Fruit fly (Drosophila melanogaster): ENCODE results near the gene Ir94c.

The Ir94c gene

DNA sequence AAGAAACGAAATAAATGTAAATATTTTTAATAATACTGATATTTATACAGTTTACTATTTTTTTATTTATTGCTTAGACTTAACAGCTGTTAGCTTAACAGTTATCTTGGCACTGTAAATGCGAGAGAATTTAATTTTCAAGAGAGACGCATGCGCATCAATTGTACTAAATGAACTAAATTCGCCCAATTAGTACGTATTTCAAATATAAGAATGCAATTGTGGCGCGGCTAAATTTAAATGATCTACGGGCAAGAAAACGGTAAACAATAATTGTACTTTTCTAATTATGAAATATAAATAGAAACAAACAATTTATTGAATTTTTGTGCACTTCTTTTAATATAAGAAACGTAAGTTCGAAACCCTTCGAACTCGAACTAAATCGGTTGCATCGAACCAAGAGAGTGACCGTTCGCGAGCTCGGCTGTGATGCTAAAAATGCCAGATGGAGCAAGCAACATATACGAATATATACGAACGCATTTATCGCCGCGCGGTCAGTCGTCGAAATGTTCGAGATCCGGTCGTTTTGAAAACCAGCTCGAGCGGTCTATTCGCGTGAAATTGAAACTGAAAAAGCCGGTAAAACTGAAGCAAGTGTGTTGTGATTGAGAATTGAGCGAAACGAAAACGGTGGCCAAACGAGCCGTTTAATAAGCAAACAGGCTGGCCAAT, 14.2 kb upstream of the Ir94c start, which contains the start of gene SKIP (continued):
- TF ChIP-seq CG17361 (GFP tag; IDR thresholded peaks at IDR 0.05) (peak; percentile 24; the same call in 1 of the 3 replicates), CG8290 (GFP tag; optimal IDR thresholded peaks at IDR 0.05) (no peak), CG8290 (tag; optimal IDR thresholded peaks at IDR 0.05) (peak in 1 of 2 experiments; percentile 61), CG5953 (GFP tag; IDR thresholded peaks at IDR 0.05) (peak; percentile 53; the same call in 1 of the 2 replicates), CG14014 (GFP tag; IDR thresholded peaks at IDR 0.05) (peak; percentile 37; the same call in 1 of the 2 replicates), ash1 (GFP tag; optimal IDR thresholded peaks at IDR 0.05) (peak; percentile 61), Opbp (GFP tag; IDR thresholded peaks at IDR 0.05; ENCODE audit: partially characterized antibody) (peak; percentile 65; the same call in 2 of the 3 replicates), CHES-1-like (GFP tag; optimal IDR thresholded peaks at IDR 0.05) (peak; percentile 29), knrl (GFP tag; IDR thresholded peaks at IDR 0.05; ENCODE audit: partially characterized antibody) (peak; percentile 45; the same call in 1 of the 3 replicates), CG12071 (GFP tag; optimal IDR thresholded peaks at IDR 0.05) (peak; percentile 44), row (GFP tag; IDR thresholded peaks at IDR 0.05) (peak; percentile 8; the same call in 1 of the 3 replicates), CG17802 (tag; optimal IDR thresholded peaks at IDR 0.05) (no peak), CG1233 (GFP tag; optimal IDR thresholded peaks at IDR 0.05) (peak; percentile 27), vvl (GFP tag; IDR thresholded peaks at IDR 0.05) (peak; percentile 77), Gug (GFP tag; IDR thresholded peaks at IDR 0.05) (peak; percentile 39; the same call in 1 of the 4 replicates), CkIIα-i1 (GFP tag; IDR thresholded peaks at IDR 0.05) (no peak), CG34376 (GFP tag; optimal IDR thresholded peaks at IDR 0.05) (peak; percentile 14), sug (tag; optimal IDR thresholded peaks at IDR 0.05) (peak; percentile 34), zen (tag; optimal IDR thresholded peaks at IDR 0.05) (peak; percentile 19), Hmr (GFP tag; optimal IDR thresholded peaks at IDR 0.05) (peak; percentile 37), fd64A (GFP tag; optimal IDR thresholded peaks at IDR 0.05) (peak; percentile 40), Dp (GFP tag; optimal IDR thresholded peaks at IDR 0.05) (peak; percentile 51), Fer3 (tag; optimal IDR thresholded peaks at IDR 0.05) (peak; percentile 13), gcm (GFP tag; optimal IDR thresholded peaks at IDR 0.05) (peak; percentile 9), chn (GFP tag; optimal IDR thresholded peaks at IDR 0.05) (peak; percentile 25), Stat92E (GFP tag; optimal IDR thresholded peaks at IDR 0.05) (peak in 1 of 3 experiments; percentile 61), CrebB (tag; optimal IDR thresholded peaks at IDR 0.05) (peak; percentile 41), croc (GFP tag; conservative IDR thresholded peaks at IDR 0.05) (no peak), CG12659 (GFP tag; optimal IDR thresholded peaks at IDR 0.05) (peak; percentile 49), Myb (GFP tag; optimal IDR thresholded peaks at IDR 0.05) (peak; percentile 24), Trl (optimal IDR thresholded peaks at IDR 0.05) (peak in 1 of 2 experiments; percentile 42), Trl (GFP tag; optimal IDR thresholded peaks at IDR 0.05) (peak; percentile 46), Rfx (GFP tag; IDR thresholded peaks at IDR 0.05) (peak; percentile 61; the same call in 1 of the 2 replicates), CG16813 (GFP tag; IDR thresholded peaks at IDR 0.05; ENCODE audit: partially characterized antibody) (no peak), ato (GFP tag; IDR thresholded peaks at IDR 0.05; ENCODE audit: partially characterized antibody) (peak; percentile 59; the same call in 1 of the 2 replicates), CG10431 (GFP tag; optimal IDR thresholded peaks at IDR 0.05) (peak; percentile 5), CG11456 (GFP tag; IDR thresholded peaks at IDR 0.05) (peak; percentile 46; the same call in 1 of the 3 replicates), exex (tag; optimal IDR thresholded peaks at IDR 0.05) (no peak), CG10321 (GFP tag; IDR thresholded peaks at IDR 0.05) (peak; percentile 35; the same call in 1 of the 2 replicates), HHEX (GFP tag; optimal IDR thresholded peaks at IDR 0.05) (peak; percentile 24), CG15696 (tag; optimal IDR thresholded peaks at IDR 0.05) (no peak), CG3163 (GFP tag; optimal IDR thresholded peaks at IDR 0.05) (peak; percentile 31), CG12769 (tag; optimal IDR thresholded peaks at IDR 0.05) (peak; percentile 20), CG33213 (GFP tag; optimal IDR thresholded peaks at IDR 0.05) (peak; percentile 57), lilli (GFP tag; optimal IDR thresholded peaks at IDR 0.05) (peak; percentile 7), H15 (GFP tag; IDR thresholded peaks at IDR 0.05) (no peak), ase (GFP tag; IDR thresholded peaks at IDR 0.05) (peak; percentile 35; the same call in 1 of the 3 replicates), unc-4 (GFP tag; IDR thresholded peaks at IDR 0.05; ENCODE audit: partially characterized antibody) (no peak)

All from whole organism, embryonic.